Fruit fly (Drosophila melanogaster) Kc167 (cell line): ENCODE results near the gene Uch-L5.

ENCODE experiments used
- Myc ChIP-seq: fragments of >200 bp; optimal IDR thresholded peaks from 2 replicates; lab custom pipeline; 2017; ENCODE audit warnings: missing external identifiers
- Sin3A ChIP-seq: fragments of >200 bp; optimal IDR thresholded peaks from 2 replicates; lab custom pipeline; 2018; ENCODE audit warnings: missing external identifiers
- h ChIP-seq: fragments of >200 bp; optimal IDR thresholded peaks from 3 replicates; lab custom pipeline; 2018; ENCODE audit warnings: missing external identifiers
- insv ChIP-seq: fragments of >200 bp; optimal IDR thresholded peaks from 3 replicates; lab custom pipeline; 2018; ENCODE audit warnings: missing external identifiers
- psq ChIP-seq: fragments of >200 bp; optimal IDR thresholded peaks from 2 replicates; lab custom pipeline; 2017; ENCODE audit warnings: missing external identifiers
- ttk ChIP-seq: sonication (Bioruptor generic); optimal IDR thresholded peaks from 2 replicates; lab custom pipeline; 2017; ENCODE audit warnings: missing external identifiers

Gene Uch-L5

DNA sequence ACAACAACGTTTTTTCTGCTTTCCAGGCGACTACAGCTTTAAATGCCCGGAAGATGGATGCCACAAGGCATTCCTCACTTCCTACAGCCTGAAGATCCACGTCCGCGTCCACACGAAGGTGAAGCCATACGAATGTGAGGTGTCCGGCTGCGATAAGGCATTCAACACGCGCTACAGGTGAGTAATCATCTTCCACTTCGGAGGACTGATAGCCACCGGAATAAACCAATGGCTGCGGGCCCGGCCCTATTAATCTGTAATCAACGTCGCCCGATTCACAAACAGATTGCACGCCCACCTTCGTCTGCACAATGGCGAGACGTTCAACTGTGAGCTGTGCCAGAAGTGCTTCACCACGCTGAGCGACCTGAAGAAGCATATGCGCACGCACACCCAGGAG lies 40.9 kb downstream of the Uch-L5 start:
- TF ChIP-seq Myc (lab: Kevin White, UChicago): no peak

DNA sequence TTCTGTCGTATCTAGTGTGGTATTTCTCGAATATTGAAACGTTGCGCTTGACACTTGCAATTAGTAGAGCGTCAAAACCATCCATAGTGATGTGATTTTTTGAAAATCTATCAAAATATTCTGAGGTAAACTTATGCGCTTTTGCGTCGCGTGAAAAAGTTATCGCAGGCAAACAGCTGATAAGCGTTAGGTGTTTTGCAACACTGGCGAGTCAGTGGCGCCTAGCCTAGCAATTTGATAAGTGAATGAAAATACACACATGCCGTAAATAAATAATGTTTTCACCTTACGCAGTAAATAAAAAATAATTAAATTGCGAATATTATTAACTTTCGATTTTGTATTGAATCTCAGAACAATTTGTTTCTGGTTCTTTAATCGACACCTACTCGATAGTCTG lies 41.5 kb downstream of the Uch-L5 start, which contains the start of gene CG42526:
Gene CG42526 (minus strand): TSS at position 85 of the 400 bp plus-strand sequence.
- TF ChIP-seq Sin3A (lab: Kevin White, UChicago) (no peak), h (lab: Kevin White, UChicago) (no peak), ttk (lab: Kevin White, UChicago) (no peak), insv (lab: Kevin White, UChicago) (no peak), Myc (lab: Kevin White, UChicago) (no peak), psq (lab: Kevin White, UChicago) (no peak)

DNA sequence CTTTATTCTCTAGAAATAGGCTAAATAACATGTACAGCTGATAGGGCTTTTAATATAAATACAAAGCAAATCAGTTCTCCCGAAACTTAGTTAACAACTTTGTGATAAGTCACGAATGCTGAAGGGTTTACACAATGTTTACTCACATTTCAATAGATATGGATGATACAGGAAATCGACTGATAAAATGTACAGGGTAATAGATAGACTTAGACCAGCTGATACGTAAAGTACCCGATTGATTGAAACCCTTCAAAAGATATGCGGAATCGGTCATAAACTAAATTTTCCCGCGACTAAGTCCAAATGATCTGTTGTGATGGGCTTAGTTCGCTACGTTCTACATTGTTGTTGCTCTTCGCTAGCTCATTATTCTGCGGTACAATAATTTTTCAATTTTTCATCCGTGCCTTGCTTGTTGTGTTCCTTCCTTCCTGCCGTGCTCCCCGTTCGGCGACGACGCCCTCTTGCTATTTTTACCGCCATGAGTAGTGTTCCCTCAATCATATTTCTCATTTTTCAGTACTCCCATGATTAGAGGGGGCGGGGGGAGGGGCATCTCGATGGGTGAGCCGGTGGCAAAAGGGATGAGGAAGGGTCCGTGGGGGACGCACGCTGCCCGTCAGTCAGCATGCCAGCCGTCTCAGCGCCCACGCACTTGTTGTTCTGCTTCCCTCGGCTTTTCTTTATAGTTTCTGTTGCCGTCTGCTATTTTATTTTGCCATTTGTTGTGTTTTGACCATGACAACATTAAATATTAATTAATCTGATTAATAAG lies 43.8 kb downstream of the Uch-L5 start:
- TF ChIP-seq insv (lab: Kevin White, UChicago): no peak

DNA sequence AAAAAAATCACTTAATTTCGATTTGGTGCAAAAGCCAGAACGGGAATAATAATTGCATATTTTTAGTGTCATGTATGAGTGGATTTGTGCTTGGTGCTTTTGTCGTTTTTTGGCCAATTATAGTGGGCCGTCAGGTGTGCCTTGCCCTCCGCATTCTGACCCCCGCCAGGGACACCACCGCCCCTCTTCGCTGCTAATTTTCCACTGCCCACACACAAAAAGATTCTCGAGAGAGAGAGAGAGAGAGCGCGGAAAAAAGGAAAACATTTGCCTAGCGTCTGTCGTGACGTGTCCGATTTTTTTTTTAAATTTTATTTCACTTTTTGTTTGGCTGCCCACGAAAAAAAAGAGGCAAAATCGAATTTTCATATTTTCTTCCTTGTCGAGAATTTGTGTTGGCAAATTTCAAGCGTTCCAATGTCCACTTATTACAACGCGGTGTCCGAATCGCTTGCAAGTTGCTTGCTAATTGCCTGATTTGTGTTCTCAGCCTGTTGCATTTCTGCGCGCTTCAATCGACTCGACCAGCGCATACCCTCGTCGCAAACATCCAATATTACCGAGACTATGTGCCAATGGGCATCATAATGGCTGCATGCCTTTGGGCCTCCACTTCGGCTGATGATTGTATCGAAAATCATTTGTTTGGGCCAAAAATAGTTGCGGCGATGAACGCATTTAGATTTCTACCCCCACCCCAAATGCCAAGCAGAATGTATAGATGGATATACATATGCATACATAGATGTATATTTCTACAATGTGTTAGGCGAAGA lies 44.7 kb downstream of the Uch-L5 start:
- TF ChIP-seq Myc (lab: Kevin White, UChicago): no peak

DNA sequence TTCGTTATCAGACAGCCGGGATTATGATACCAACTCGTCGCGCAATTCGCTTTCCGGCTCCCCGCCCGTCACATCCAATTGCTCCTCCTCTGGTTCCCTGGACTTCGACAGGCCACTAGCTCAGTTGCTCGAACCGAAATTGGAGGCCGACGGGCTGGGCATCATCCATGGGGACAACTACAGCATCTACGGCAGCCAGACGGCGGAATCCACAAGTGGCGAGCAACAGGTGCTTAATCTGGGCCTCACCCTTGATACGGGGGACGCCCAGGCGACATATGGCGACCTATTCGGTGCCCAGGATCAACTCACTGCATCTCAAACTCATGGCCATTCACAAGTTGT lies 46.2 kb downstream of the Uch-L5 start:
- TF ChIP-seq ttk (lab: Kevin White, UChicago) (no peak), Myc (lab: Kevin White, UChicago) (no peak), h (lab: Kevin White, UChicago) (no peak), psq (lab: Kevin White, UChicago) (no peak), insv (lab: Kevin White, UChicago) (no peak)

DNA sequence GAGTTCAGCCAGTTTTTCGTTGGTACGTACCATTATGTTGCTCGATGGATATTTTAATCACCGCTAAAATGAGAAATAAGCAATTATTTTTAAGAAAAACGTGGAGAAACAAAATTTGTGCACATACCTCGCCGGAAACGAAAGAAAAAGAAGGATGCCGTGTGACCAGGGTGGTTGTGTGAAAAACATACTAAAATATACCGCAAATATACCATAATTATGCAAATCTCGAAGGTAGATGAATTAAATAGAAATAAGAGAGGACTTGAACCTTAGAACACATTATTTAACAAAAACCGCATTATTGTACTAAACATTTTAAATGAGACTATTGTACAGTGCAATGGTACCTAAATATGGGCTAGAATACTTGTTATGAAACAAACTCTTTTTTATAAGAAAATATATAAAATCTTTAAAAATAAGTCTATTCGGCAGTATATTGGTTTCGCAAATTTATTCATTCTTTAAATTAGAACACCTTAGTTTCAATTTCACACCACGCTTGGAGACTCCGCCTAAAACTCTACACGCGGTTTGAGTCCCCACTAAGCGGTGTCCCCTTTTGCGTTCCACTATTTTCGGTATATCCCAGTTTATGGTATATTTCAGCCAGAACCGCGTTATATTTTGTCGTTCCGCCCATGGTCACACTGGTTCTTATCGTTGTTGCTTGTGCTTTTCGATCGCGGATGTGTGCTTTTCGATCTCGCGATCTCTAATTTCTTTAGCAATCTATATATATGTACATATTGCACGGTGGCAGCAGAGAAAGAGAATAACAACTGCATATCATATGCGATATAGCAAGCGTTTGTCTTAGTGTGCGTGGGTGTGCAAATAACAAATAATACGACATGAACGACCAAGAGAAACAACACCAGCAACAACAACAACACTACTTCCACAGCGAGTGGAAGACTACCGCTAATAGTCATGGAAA lies 46.8 kb downstream of the Uch-L5 start, which contains the start of the genes RpS17 and MTF-1:
Gene RpS17 (minus strand): TSS at position 157 of the 943 bp plus-strand sequence.
Gene MTF-1 (plus strand): TSS at position 648 of the 943 bp plus-strand sequence.
- no peak for TF ChIP-seq Myc (lab: Kevin White, UChicago)
- no peak for TF ChIP-seq Sin3A (lab: Kevin White, UChicago)
- no peak for TF ChIP-seq insv (lab: Kevin White, UChicago)
- no peak for TF ChIP-seq psq (lab: Kevin White, UChicago)

DNA sequence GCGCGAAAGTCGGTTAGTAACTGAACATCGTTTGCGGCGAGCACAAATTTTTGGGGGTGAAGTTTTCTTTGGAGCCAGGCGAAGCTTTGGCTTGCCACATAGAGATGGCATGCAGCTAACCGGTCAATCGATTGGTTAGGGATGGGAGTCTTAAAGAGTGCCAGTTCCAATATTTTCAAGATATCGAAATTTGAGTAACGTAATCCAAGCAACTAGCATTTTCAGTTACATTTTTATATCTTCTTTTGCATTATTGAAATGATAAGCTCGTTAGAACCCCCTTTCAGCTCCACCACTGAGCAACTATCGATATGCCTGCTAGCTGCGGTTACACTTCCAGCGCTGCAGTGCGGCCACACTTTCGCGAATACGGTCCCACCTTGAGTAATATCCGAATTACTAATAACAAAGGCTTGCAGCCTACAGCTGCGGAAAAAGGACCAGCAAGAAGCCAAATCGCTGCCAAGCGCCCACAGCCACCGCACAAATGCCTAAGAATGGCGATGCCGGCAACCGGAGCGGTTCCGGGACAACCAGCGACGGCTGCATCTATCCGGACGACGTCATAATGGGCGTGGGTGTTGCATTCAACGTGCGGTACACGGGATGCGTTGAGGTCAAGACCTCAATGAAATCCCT lies 50.0 kb downstream of the Uch-L5 start, which contains the start of the genes Atat and Shc:
Gene Atat (minus strand): TSS at position 103 of the 639 bp plus-strand sequence.
Gene Shc (plus strand): TSS at position 355 of the 639 bp plus-strand sequence.
- TF ChIP-seq insv (lab: Kevin White, UChicago): no peak
- TF ChIP-seq Myc (lab: Kevin White, UChicago): no peak
- TF ChIP-seq h (lab: Kevin White, UChicago): no peak
- no peak for TF ChIP-seq ttk (lab: Kevin White, UChicago)
- no peak for TF ChIP-seq Sin3A (lab: Kevin White, UChicago)
- TF ChIP-seq psq (lab: Kevin White, UChicago): no peak

DNA sequence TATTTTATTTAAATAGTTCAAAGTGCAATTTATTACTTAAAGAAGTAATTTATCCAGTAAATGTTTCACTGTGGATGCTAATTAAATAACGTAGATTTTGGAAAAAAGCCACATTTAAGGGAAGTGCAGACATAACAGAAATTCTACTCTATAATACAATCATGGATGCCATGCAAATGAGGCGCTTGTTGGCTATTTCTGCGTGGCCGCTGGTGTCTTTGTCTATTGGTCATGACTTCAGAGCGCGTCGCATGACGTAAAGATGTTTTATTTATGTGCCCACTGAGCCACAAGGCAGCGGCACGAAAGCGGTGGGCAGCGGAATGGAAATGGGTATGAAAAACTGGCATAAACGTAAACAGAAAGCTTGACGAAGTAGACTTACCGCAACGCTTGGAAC lies 50.9 kb downstream of the Uch-L5 start:
- TF ChIP-seq Sin3A (lab: Kevin White, UChicago) (no peak), Myc (lab: Kevin White, UChicago) (no peak), ttk (lab: Kevin White, UChicago) (no peak), insv (lab: Kevin White, UChicago) (no peak), h (lab: Kevin White, UChicago) (no peak), psq (lab: Kevin White, UChicago) (no peak)
